Worm (Caenorhabditis elegans) whole organism, dauer: ENCODE data around the gene W04H10.1.
"Not testable (repeated sequence)": the region's sequence is repeated elsewhere in the genome, so short reads cannot be mapped to it uniquely, and the experiment has no call there.

Source experiments
- unc-62 ChIP-seq: sonication (generic microtip); optimal IDR thresholded peaks from 2 replicates; lab custom pipeline; 2017; ENCODE audit warnings: missing biosample characterization, missing genetic modification reagents, missing genetic modification characterization

W04H10.1 gene

ce11 chrII:606033-606432 lies 2.8 kb upstream of the W04H10.1 start, which contains the start of gene W04H10.5:
W04H10.5 (plus strand) TSS chrII:606333.
- no peak for TF ChIP-seq unc-62 (GFP tag; lab: Kevin White, UChicago)

ce11 chrII:608341-608740 lies 516 bp upstream of the W04H10.1 start, which contains the start of gene W04H10.6:
W04H10.6 (minus strand) TSS chrII:608441.
- no peak for TF ChIP-seq unc-62 (GFP tag; lab: Kevin White, UChicago)

ce11 chrII:612361-612760 lies 3.5 kb downstream of the W04H10.1 start, which contains the start of gene clec-118:
clec-118 (minus strand) TSS chrII:612461.
- not testable (repeated sequence) for TF ChIP-seq unc-62 (GFP tag; lab: Kevin White, UChicago)

ce11 chrII:614701-615100 lies 5.8 kb downstream of the W04H10.1 start:
- TF ChIP-seq unc-62 (GFP tag; lab: Kevin White, UChicago), result no peak

- no peak for TF ChIP-seq unc-62 (GFP tag; lab: Kevin White, UChicago)
Measured at ce11 chrII:621141-621540, 12.3 kb downstream of the W04H10.1 start.

ce11 chrII:622478-622877 lies 13.6 kb downstream of the W04H10.1 start:
- TF ChIP-seq unc-62 (GFP tag; lab: Kevin White, UChicago), result no peak

- no peak for TF ChIP-seq unc-62 (GFP tag; lab: Kevin White, UChicago)
Measured at ce11 chrII:624443-624842, 15.6 kb downstream of the W04H10.1 start, which contains the start of gene T04B8.5. T04B8.5 (minus strand) TSS chrII:624543.

- no peak for TF ChIP-seq unc-62 (GFP tag; lab: Kevin White, UChicago)
Measured at ce11 chrII:625926-626325, 17.1 kb downstream of the W04H10.1 start.

ce11 chrII:627205-627604 lies 18.3 kb downstream of the W04H10.1 start, which contains the start of gene arrd-1:
arrd-1 (plus strand) TSS chrII:627505.
- no peak for TF ChIP-seq unc-62 (GFP tag; lab: Kevin White, UChicago)

- no peak for TF ChIP-seq unc-62 (GFP tag; lab: Kevin White, UChicago)
Measured at ce11 chrII:627913-628312, 19.1 kb downstream of the W04H10.1 start.

ce11 chrII:633984-634383 lies 25.1 kb downstream of the W04H10.1 start, which contains the start of gene T04B8.1:
T04B8.1 (plus strand) TSS chrII:634284.
- TF ChIP-seq unc-62 (GFP tag; lab: Kevin White, UChicago), result no peak

ce11 chrII:639467-639866 lies 30.6 kb downstream of the W04H10.1 start, which contains the start of gene K07E8.6:
K07E8.6 (minus strand) TSS chrII:639567.
- TF ChIP-seq unc-62 (GFP tag; lab: Kevin White, UChicago), result no peak

- TF ChIP-seq unc-62 (GFP tag; lab: Kevin White, UChicago), result no peak
Measured at ce11 chrII:643733-644132, 34.9 kb downstream of the W04H10.1 start.

- TF ChIP-seq unc-62 (GFP tag; lab: Kevin White, UChicago), result no peak
Measured at ce11 chrII:650321-651005, 41.6 kb downstream of the W04H10.1 start, which contains the start of the genes K07E8.7 and frpr-14. K07E8.7 (minus strand) TSS chrII:650367. frpr-14 (plus strand) TSS chrII:650955.

- no peak for TF ChIP-seq unc-62 (GFP tag; lab: Kevin White, UChicago)
Measured at ce11 chrII:651324-651723, 42.5 kb downstream of the W04H10.1 start.

ce11 chrII:658369-658768 lies 49.5 kb downstream of the W04H10.1 start, which contains the start of gene sdz-24:
sdz-24 (plus strand) TSS chrII:658669.
- TF ChIP-seq unc-62 (GFP tag; lab: Kevin White, UChicago), result no peak
